Worm (Caenorhabditis elegans) whole organism, early embryonic: ENCODE results near the gene pmp-2.
A peak's percentile ranks its signal among the peaks of the same experiment; 100 is the strongest.

Experiments used
- flt-1 ChIP-seq: fragments of 200-800 bp; sonication (Bioruptor generic); IDR thresholded peaks from 2 replicates; pipeline ENCODE4 v1.3.6; 2022; ENCODE audit warnings: missing genetic modification characterization, missing compliant biosample characterization
- hmbx-1 ChIP-seq: sonication (generic microtip); optimal IDR thresholded peaks from 2 replicates; lab custom pipeline; 2016; ENCODE audit warnings: mild to moderate bottlenecking, missing genetic modification characterization, missing compliant biosample characterization
- hmg-4 ChIP-seq: fragments of 200-800 bp; sonication (Bioruptor generic); optimal IDR thresholded peaks from 2 replicates; lab custom pipeline; 2018; ENCODE audit warnings: mild to moderate bottlenecking, missing genetic modification characterization, missing compliant biosample characterization
- pes-1 ChIP-seq: fragments of 200-800 bp; sonication (Bioruptor generic); IDR thresholded peaks from 2 replicates; pipeline ENCODE4 v1.3.6; 2022; ENCODE audit warnings: missing genetic modification reagents, missing genetic modification characterization, missing compliant biosample characterization
- scrt-1 ChIP-seq: fragments of 200-800 bp; sonication (Bioruptor generic); IDR thresholded peaks from 2 replicates; pipeline ENCODE4 v1.3.6; 2022; ENCODE audit warnings: missing genetic modification characterization, missing compliant biosample characterization
- sea-1 ChIP-seq: fragments of 200-800 bp; sonication (Bioruptor generic); conservative IDR thresholded peaks from 2 replicates; pipeline ENCODE4 v1.3.6; 2022; ENCODE audit warnings: missing genetic modification characterization, missing compliant biosample characterization
- tbx-11 ChIP-seq: fragments of 200-800 bp; sonication (Bioruptor generic); IDR thresholded peaks from 2 replicates; pipeline ENCODE4 v1.3.6; 2022; ENCODE audit warnings: missing genetic modification characterization, missing compliant biosample characterization
- tbx-37 ChIP-seq: fragments of 200-800 bp; sonication (Bioruptor generic); conservative IDR thresholded peaks from 2 replicates; pipeline ENCODE4 v1.3.6; 2022; ENCODE audit warnings: missing genetic modification reagents, missing genetic modification characterization, missing compliant biosample characterization

Gene pmp-2

DNA sequence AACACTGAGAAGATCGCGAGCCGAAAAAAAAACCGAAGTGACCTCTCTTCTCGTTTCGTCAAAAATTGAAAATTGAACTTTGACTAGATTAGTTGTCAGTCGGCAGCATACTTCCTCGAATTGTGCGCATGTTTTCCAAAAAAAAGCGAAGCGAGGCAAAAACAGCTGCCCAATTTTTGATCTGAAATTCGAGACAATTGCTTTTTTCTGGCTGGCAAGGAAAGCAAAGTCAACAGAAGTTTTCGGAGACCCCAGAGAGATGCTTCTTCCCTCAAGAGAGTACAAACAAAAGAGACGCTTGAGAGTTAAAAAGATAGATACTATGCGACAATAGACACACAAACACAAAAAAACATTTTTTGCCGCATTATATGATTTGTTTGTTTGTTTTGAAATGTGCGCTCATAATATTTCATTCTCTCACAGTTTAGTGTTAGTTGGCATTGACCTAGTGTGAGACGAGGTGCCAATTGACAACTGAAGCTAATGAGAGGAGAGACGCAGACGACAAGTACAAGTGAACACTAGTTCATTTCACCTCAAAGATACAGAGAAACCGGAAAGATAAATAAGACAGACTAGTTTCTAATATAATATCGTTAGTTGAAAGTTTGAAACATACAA, 51.5 kb downstream of the pmp-2 start:
- TF ChIP-seq tbx-11 (GFP tag; lab: Robert Waterston, UW) (no peak), flt-1 (no peak), tbx-37 (GFP tag; lab: Robert Waterston, UW) (no peak), hmbx-1 (tag; lab: Kevin White, UChicago) (no peak), pes-1 (no peak), hmg-4 (GFP tag; lab: Kevin White, UChicago) (no peak), scrt-1 (GFP tag; lab: Robert Waterston, UW) (no peak)

ce11 chrII:6835500-6835899, 52.1 kb downstream of the pmp-2 start:
- TF ChIP-seq pes-1 (no peak), flt-1 (0 out of 2 replicates have a peak, but pooled peaks have one; percentile 30)

ce11 chrII:6834582-6835058, 53.0 kb downstream of the pmp-2 start, which contains the start of gene egl-27:
Gene egl-27, plus strand, starts transcription at chrII:6835008.
- TF ChIP-seq hmg-4 (GFP tag; lab: Kevin White, UChicago) = no peak
- peak; percentile 69; the same call in 1 of the 2 replicates for TF ChIP-seq sea-1 (GFP tag; lab: Robert Waterston, UW)
